Worm (Caenorhabditis elegans) whole organism, L4 larva: Measurements from ENCODE around the gene R148.3.
A peak's percentile ranks its signal among the peaks of the same experiment; 100 is the strongest.

Experiments
- D1046.2 ChIP-seq: fragments of 200-800 bp; sonication (Bioruptor generic); IDR thresholded peaks from 2 replicates; pipeline ENCODE4 v1.3.6; 2022; ENCODE audit warnings: missing genetic modification characterization, missing compliant biosample characterization
- F10B5.3 ChIP-seq: sonication (generic microtip); optimal IDR thresholded peaks from 2 replicates; lab custom pipeline; 2016; ENCODE audit warnings: mild to moderate bottlenecking, missing genetic modification characterization, missing compliant biosample characterization
- F37D6.2 ChIP-seq: sonication (generic microtip); optimal IDR thresholded peaks from 2 replicates; lab custom pipeline; 2016; ENCODE audit warnings: mild to moderate bottlenecking, missing genetic modification characterization, missing compliant biosample characterization
- F49E8.2 ChIP-seq: sonication (generic microtip); optimal IDR thresholded peaks from 2 replicates; lab custom pipeline; 2016; ENCODE audit warnings: missing compliant biosample characterization, mild to moderate bottlenecking, missing genetic modification characterization, borderline replicate concordance
- T26A8.4 ChIP-seq: fragments of 200-800 bp; sonication (Bioruptor generic); IDR thresholded peaks from 2 replicates; pipeline ENCODE4 v1.3.6; 2022; ENCODE audit warnings: missing genetic modification characterization, missing compliant biosample characterization
- Y75B8A.6 ChIP-seq: fragments of 200-800 bp; sonication (Bioruptor generic); IDR thresholded peaks from 2 replicates; pipeline ENCODE4 v1.3.6; 2022; ENCODE audit warnings: missing genetic modification reagents, missing genetic modification characterization, missing compliant biosample characterization
- aha-1 ChIP-seq: fragments of 150-350 bp; peaks from one replicate; lab custom pipeline; 2014; ENCODE audit warnings: missing biosample characterization, missing genetic modification characterization
- ces-1 ChIP-seq: fragments of 150-350 bp; sonication (generic microtip); optimal IDR thresholded peaks from 4 replicates; lab custom pipeline; 2014; ENCODE audit warnings: missing biosample characterization, missing genetic modification reagents, missing genetic modification characterization
- cey-2 ChIP-seq: sonication (generic microtip); optimal IDR thresholded peaks from 3 replicates; lab custom pipeline; 2017; ENCODE audit warnings: missing genetic modification characterization, mild to moderate bottlenecking, missing compliant biosample characterization, antibody characterized with exemption, borderline replicate concordance; ENCODE audit not compliant: insufficient read depth
- daf-16 ChIP-seq, 3 experiments: sonication (generic microtip); optimal IDR thresholded peaks; 2 replicates each; lab custom pipeline; 2016 to 2017; ENCODE audit warnings: missing genetic modification characterization in 3 of 3, missing genetic modification reagents in 3 of 3, mild to moderate bottlenecking in 2 of 3, missing compliant biosample characterization in 2 of 3, missing biosample characterization in 1 of 3, moderate library complexity in 1 of 3
- daf-19 ChIP-seq: fragments of 200-800 bp; sonication (Bioruptor generic); conservative IDR thresholded peaks from 2 replicates; pipeline ENCODE4 v1.3.6; 2022; ENCODE audit warnings: missing genetic modification characterization, missing compliant biosample characterization
- dmd-6 ChIP-seq: fragments of 200-800 bp; sonication (Bioruptor generic); IDR thresholded peaks from 2 replicates; pipeline ENCODE4 v1.3.6; 2022; ENCODE audit warnings: missing genetic modification reagents, missing genetic modification characterization, missing compliant biosample characterization
- dmd-8 ChIP-seq: fragments of 200-800 bp; sonication (Bioruptor generic); IDR thresholded peaks from 2 replicates; pipeline ENCODE4 v1.3.6; 2022; ENCODE audit warnings: missing genetic modification characterization, missing compliant biosample characterization
- dve-1 ChIP-seq: sonication (generic microtip); optimal IDR thresholded peaks from 2 replicates; lab custom pipeline; 2017; ENCODE audit warnings: antibody characterized with exemption, mild to moderate bottlenecking, missing genetic modification characterization, missing compliant biosample characterization; ENCODE audit not compliant: insufficient read depth
- gei-8 ChIP-seq: fragments of 200-800 bp; sonication (Bioruptor generic); optimal IDR thresholded peaks from 2 replicates; lab custom pipeline; 2018; ENCODE audit warnings: mild to moderate bottlenecking, missing genetic modification characterization, missing compliant biosample characterization
- hlh-11 ChIP-seq: fragments of 200-800 bp; sonication (Bioruptor generic); optimal IDR thresholded peaks from 2 replicates; lab custom pipeline; 2018; ENCODE audit warnings: mild to moderate bottlenecking, missing genetic modification characterization, missing compliant biosample characterization
- hlh-30 ChIP-seq: sonication (generic microtip); optimal IDR thresholded peaks from 2 replicates; lab custom pipeline; 2017; ENCODE audit warnings: antibody characterized with exemption, mild to moderate bottlenecking, missing genetic modification characterization, missing compliant biosample characterization; ENCODE audit not compliant: insufficient read depth
- hmg-1.1 ChIP-seq: fragments of 200-800 bp; sonication (Bioruptor generic); IDR thresholded peaks from 2 replicates; pipeline ENCODE4 v1.3.6; 2022; ENCODE audit warnings: missing genetic modification reagents, missing genetic modification characterization, missing compliant biosample characterization
- lim-7 ChIP-seq: fragments of 200-800 bp; sonication (Bioruptor generic); IDR thresholded peaks from 2 replicates; pipeline ENCODE4 v1.3.6; 2022; ENCODE audit warnings: missing genetic modification characterization, missing compliant biosample characterization
- mep-1 ChIP-seq: fragments of 150-350 bp; sonication (generic microtip); optimal IDR thresholded peaks from 3 replicates; lab custom pipeline; 2014; ENCODE audit warnings: missing biosample characterization, missing genetic modification characterization
- mes-2 ChIP-seq: sonication (generic microtip); optimal IDR thresholded peaks from 2 replicates; lab custom pipeline; 2016; ENCODE audit warnings: missing genotype, mild to moderate bottlenecking, missing genetic modification characterization, missing compliant biosample characterization; ENCODE audit not compliant: poor library complexity, severe bottlenecking
- mxl-2 ChIP-seq: fragments of 200-800 bp; sonication (Bioruptor generic); conservative IDR thresholded peaks from 2 replicates; pipeline ENCODE4 v1.3.6; 2022; ENCODE audit warnings: missing genetic modification reagents, missing genetic modification characterization, missing compliant biosample characterization
- mxl-3 ChIP-seq: fragments of 200-800 bp; sonication (Bioruptor generic); optimal IDR thresholded peaks from 2 replicates; lab custom pipeline; 2018; ENCODE audit warnings: mild to moderate bottlenecking, missing genetic modification characterization, missing compliant biosample characterization
- nhr-102 ChIP-seq: sonication (generic microtip); optimal IDR thresholded peaks from 2 replicates; lab custom pipeline; 2016; ENCODE audit warnings: mild to moderate bottlenecking, missing genetic modification characterization, moderate library complexity, missing compliant biosample characterization
- nhr-111 ChIP-seq: fragments of 200-800 bp; sonication (Bioruptor generic); optimal IDR thresholded peaks from 2 replicates; lab custom pipeline; 2018; ENCODE audit warnings: mild to moderate bottlenecking, missing genetic modification characterization, missing compliant biosample characterization
- nhr-28 ChIP-seq: fragments of 150-350 bp; optimal IDR thresholded peaks from 2 replicates; lab custom pipeline; 2014; ENCODE audit warnings: missing biosample characterization, missing genetic modification characterization
- nhr-6 ChIP-seq: fragments of 150-350 bp; optimal IDR thresholded peaks from 2 replicates; lab custom pipeline; 2014; ENCODE audit warnings: missing biosample characterization, missing genetic modification characterization
- nhr-76 ChIP-seq: fragments of 150-350 bp; optimal IDR thresholded peaks from 2 replicates; lab custom pipeline; 2014; ENCODE audit warnings: missing biosample characterization, missing genetic modification characterization
- nhr-77 ChIP-seq: fragments of 150-350 bp; optimal IDR thresholded peaks from 2 replicates; lab custom pipeline; 2014; ENCODE audit warnings: missing biosample characterization, missing genetic modification characterization
- php-3 ChIP-seq: fragments of 200-800 bp; sonication (Bioruptor generic); IDR thresholded peaks from 2 replicates; pipeline ENCODE4 v1.3.6; 2022; ENCODE audit warnings: missing genetic modification reagents, missing genetic modification characterization, missing compliant biosample characterization
- pqm-1 ChIP-seq: sonication (generic microtip); optimal IDR thresholded peaks from 2 replicates; lab custom pipeline; 2017; ENCODE audit warnings: missing biosample characterization, missing genetic modification characterization
- rbr-2 ChIP-seq: sonication (generic microtip); optimal IDR thresholded peaks from 2 replicates; lab custom pipeline; 2016; ENCODE audit warnings: missing genotype, missing genetic modification characterization, missing compliant biosample characterization
- snpc-1.2 ChIP-seq: fragments of 200-800 bp; sonication (Bioruptor generic); IDR thresholded peaks from 2 replicates; pipeline ENCODE4 v1.3.6; 2022; ENCODE audit warnings: missing genetic modification reagents, missing genetic modification characterization, missing compliant biosample characterization
- spr-1 ChIP-seq: sonication (generic microtip); optimal IDR thresholded peaks from 2 replicates; lab custom pipeline; 2016; ENCODE audit warnings: mild to moderate bottlenecking, missing genetic modification characterization, missing compliant biosample characterization
- zfp-2 ChIP-seq: sonication (generic microtip); optimal IDR thresholded peaks from 2 replicates; lab custom pipeline; 2016; ENCODE audit warnings: mild to moderate bottlenecking, missing genetic modification characterization, missing compliant biosample characterization

Gene R148.3

DNA sequence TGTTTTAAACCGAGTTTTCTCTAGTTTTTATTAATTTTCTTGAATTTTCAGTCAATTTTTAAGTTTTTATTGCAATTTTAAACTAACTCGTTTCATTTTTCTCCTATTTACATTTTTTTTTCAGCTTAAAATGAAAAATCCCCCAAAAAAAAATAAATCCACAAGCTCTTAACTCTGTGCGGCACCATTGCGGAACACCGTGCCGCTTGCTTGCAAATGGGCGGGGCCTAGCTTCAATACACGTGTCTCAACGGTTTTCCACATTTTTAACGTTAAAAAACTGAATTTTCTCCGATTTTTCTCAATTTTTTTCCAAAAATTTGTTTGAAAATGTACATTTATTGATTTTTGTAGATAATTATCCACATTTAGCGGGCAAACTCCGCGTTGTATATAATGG, at the start of gene R148.3 (continued):
- TF ChIP-seq nhr-102: peak; percentile 8
- TF ChIP-seq hlh-30 (tag; lab: Kevin White, UChicago): peak; percentile 64
- peak; percentile 29 for TF ChIP-seq dve-1
- TF ChIP-seq aha-1 (tag; lab: Kevin White, UChicago): peak; percentile 84
- no peak for TF ChIP-seq zfp-2 (tag; lab: Kevin White, UChicago)
- TF ChIP-seq F37D6.2: no peak
- TF ChIP-seq daf-19 (GFP tag; lab: Robert Waterston, UW): no peak
- no peak for TF ChIP-seq ces-1 (GFP tag; lab: Kevin White, UChicago)
- TF ChIP-seq cey-2 (tag; lab: Kevin White, UChicago): no peak
- no peak for TF ChIP-seq snpc-1.2 (GFP tag; lab: Robert Waterston, UW)
- TF ChIP-seq gei-8 (GFP tag; lab: Kevin White, UChicago): no peak
- TF ChIP-seq php-3 (GFP tag; lab: Robert Waterston, UW): no peak
- peak; percentile 69 for TF ChIP-seq mep-1 (tag; lab: Kevin White, UChicago)
- no peak for TF ChIP-seq nhr-6 (tag; lab: Kevin White, UChicago)
- TF ChIP-seq nhr-76 (tag; lab: Kevin White, UChicago): no peak

DNA sequence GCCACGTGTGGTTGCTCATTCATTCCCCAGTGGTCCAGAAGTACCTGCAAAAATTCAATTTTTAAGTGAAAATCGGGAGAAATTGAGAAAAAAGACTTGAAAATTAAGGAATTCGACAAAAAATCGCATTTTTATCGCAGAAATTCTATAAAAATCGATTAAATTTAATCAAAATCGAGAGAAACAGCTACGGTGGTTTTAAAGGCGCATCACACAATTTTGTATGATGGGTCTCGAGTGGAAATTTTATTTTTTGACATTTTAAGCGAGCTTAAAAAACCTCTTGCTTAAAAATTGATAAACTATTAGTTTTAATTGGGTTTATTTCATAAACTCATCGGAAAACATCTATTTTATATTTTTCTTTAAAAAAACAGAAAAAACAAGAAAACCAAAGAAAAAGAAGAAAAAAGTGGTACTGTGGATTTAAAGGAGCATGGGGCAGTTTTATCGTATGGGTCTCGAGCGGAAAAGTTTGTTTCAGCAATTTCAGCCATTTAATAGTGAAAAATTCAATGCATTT, 48.0 kb upstream of the R148.3 start, which contains the start of gene nipa-1:
TSS of gene nipa-1 (minus strand) at position 51 of the 523 bp plus-strand sequence.
- no peak for TF ChIP-seq dmd-8 (GFP tag; lab: Robert Waterston, UW)
- TF ChIP-seq F49E8.2 (tag; lab: Kevin White, UChicago): peak; percentile 17

DNA sequence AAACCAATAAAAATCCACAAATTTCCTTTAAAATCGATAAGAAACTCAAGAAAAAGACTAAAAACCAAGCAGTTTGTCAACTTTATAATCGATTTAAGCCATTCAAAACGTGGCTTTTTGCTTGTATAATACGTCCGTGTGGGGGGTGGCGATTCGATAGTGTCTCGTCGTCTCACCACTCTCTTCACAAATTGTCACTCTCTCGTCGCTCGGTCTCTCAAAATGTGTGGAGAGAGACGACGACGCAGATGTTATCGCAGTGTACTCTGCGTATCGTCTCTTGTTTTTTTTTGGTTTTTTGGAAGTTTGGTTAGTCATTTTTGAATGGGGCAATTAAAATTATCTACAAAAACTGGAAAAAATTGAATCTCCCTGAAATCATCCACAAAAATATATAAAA, 47.5 kb upstream of the R148.3 start:
- TF ChIP-seq Y75B8A.6: no peak
- no peak for TF ChIP-seq nhr-111 (GFP tag; lab: Kevin White, UChicago)
- peak; percentile 48 for TF ChIP-seq nhr-77
- TF ChIP-seq zfp-2 (tag; lab: Kevin White, UChicago): no peak
- TF ChIP-seq spr-1 (tag; lab: Kevin White, UChicago): no peak
- peak; percentile 41 for TF ChIP-seq dmd-6 (GFP tag; lab: Robert Waterston, UW)
- no peak for TF ChIP-seq T26A8.4 (GFP tag; lab: Robert Waterston, UW)
- peak; percentile 1 for TF ChIP-seq pqm-1 (tag; lab: Kevin White, UChicago)
- TF ChIP-seq rbr-2: no peak
- TF ChIP-seq hmg-1.1 (GFP tag; lab: Robert Waterston, UW): 0 out of 2 replicates have a peak, but pooled peaks have one; percentile 28
- no peak for TF ChIP-seq D1046.2 (GFP tag; lab: Robert Waterston, UW)
- no peak for TF ChIP-seq mxl-2
- TF ChIP-seq nhr-6 (tag; lab: Kevin White, UChicago): peak; percentile 34
- TF ChIP-seq aha-1 (tag; lab: Kevin White, UChicago): peak; percentile 18
- peak; percentile 18 for TF ChIP-seq hlh-30 (tag; lab: Kevin White, UChicago)
- peak; percentile 71 for TF ChIP-seq nhr-28
- no peak for TF ChIP-seq F10B5.3 (tag; lab: Kevin White, UChicago)
- TF ChIP-seq daf-16 (GFP tag; optimal IDR thresholded peaks at IDR 0.05; lab: Kevin White, UChicago): no peak
- peak; percentile 33 for TF ChIP-seq daf-16 (tag; optimal IDR thresholded peaks at IDR 0.05; lab: Kevin White, UChicago)
- TF ChIP-seq mes-2 (tag; lab: Kevin White, UChicago): peak; percentile 57
- TF ChIP-seq hlh-11 (tag; lab: Kevin White, UChicago): peak; percentile 56
- no peak for TF ChIP-seq ces-1 (GFP tag; lab: Kevin White, UChicago)
- TF ChIP-seq lim-7 (GFP tag; lab: Robert Waterston, UW): no peak
- no peak for TF ChIP-seq mxl-3 (GFP tag; lab: Kevin White, UChicago)
- peak; percentile 31 for TF ChIP-seq dve-1
